Worm (Caenorhabditis elegans) whole organism, young adult: ENCODE measurements around the gene cyp-13A1.

Experiments
- C06A6.2 ChIP-seq: fragments of 200-800 bp; sonication (Bioruptor generic); conservative IDR thresholded peaks from 2 replicates; pipeline ENCODE4 v1.3.6; 2022; ENCODE audit warnings: missing genetic modification characterization, missing compliant biosample characterization
- C17E4.6 ChIP-seq: fragments of 200-800 bp; sonication (Bioruptor generic); IDR thresholded peaks from 2 replicates; pipeline ENCODE4 v1.3.6; 2022; ENCODE audit warnings: missing genetic modification reagents, missing genetic modification characterization, missing compliant biosample characterization
- F10E7.11 ChIP-seq: sonication (generic microtip); optimal IDR thresholded peaks from 2 replicates; lab custom pipeline; 2017; ENCODE audit warnings: mild to moderate bottlenecking, missing genetic modification characterization, moderate library complexity, missing compliant biosample characterization
- F55B11.4 ChIP-seq: sonication (generic microtip); optimal IDR thresholded peaks from 2 replicates; lab custom pipeline; 2016; ENCODE audit warnings: missing compliant biosample characterization, missing genetic modification characterization, borderline replicate concordance; ENCODE audit not compliant: insufficient read depth
- Y53F4B.3 ChIP-seq: fragments of 200-800 bp; sonication (Bioruptor generic); IDR thresholded peaks from 2 replicates; pipeline ENCODE4 v1.3.6; 2022; ENCODE audit warnings: missing genetic modification reagents, missing genetic modification characterization, missing compliant biosample characterization
- Y67H2A.10 ChIP-seq: fragments of 200-800 bp; sonication (Bioruptor generic); conservative IDR thresholded peaks from 2 replicates; pipeline ENCODE4 v1.3.6; 2022; ENCODE audit warnings: missing genetic modification reagents, missing genetic modification characterization, missing compliant biosample characterization
- Y79H2A.3 ChIP-seq: fragments of 200-800 bp; sonication (Bioruptor generic); conservative IDR thresholded peaks from 2 replicates; pipeline ENCODE4 v1.3.6; 2022; ENCODE audit warnings: missing genetic modification reagents, missing genetic modification characterization, missing compliant biosample characterization
- Y95B8A.8 ChIP-seq: fragments of 200-800 bp; sonication (Bioruptor generic); IDR thresholded peaks from 2 replicates; pipeline ENCODE4 v1.3.6; 2022; ENCODE audit warnings: missing genetic modification reagents, missing genetic modification characterization, missing compliant biosample characterization
- ZK185.1 ChIP-seq: sonication (generic microtip); optimal IDR thresholded peaks from 2 replicates; lab custom pipeline; 2016; ENCODE audit warnings: mild to moderate bottlenecking, missing genetic modification characterization, missing compliant biosample characterization; ENCODE audit not compliant: poor library complexity, severe bottlenecking
- ama-1 ChIP-seq, 3 experiments: fragments of 150-350 bp in 1 of 3; sonication (generic microtip) in 2 of 3; optimal IDR thresholded peaks; 2 replicates each; lab custom pipeline; 2014 to 2018; ENCODE audit warnings: missing biosample characterization in 2 of 3, missing genetic modification characterization in 2 of 3, missing genetic modification reagents in 2 of 3
- aptf-2 ChIP-seq: fragments of 200-800 bp; sonication (Bioruptor generic); conservative IDR thresholded peaks from 2 replicates; pipeline ENCODE4 v1.3.6; 2022; ENCODE audit warnings: missing genetic modification reagents, missing genetic modification characterization, missing compliant biosample characterization
- atf-7 ChIP-seq: sonication (generic microtip); optimal IDR thresholded peaks from 2 replicates; lab custom pipeline; 2017; ENCODE audit warnings: mild to moderate bottlenecking, missing genetic modification characterization, missing compliant biosample characterization
- cebp-1 ChIP-seq, 2 experiments: fragments of 200-800 bp in 1 of 2; sonication (Bioruptor generic) in 1 of 2; sonication (generic microtip) in 1 of 2; IDR thresholded peaks in 1 of 2; optimal IDR thresholded peaks in 1 of 2; 2 replicates each; pipeline versions ENCODE4 v1.3.6 to Lab custom; 2017 to 2022; ENCODE audit warnings: missing compliant biosample characterization in 2 of 2, missing genetic modification characterization in 2 of 2, mild to moderate bottlenecking in 1 of 2, missing genetic modification reagents in 1 of 2, moderate library complexity in 1 of 2
- cebp-2 ChIP-seq: fragments of 200-800 bp; sonication (Bioruptor generic); IDR thresholded peaks from 2 replicates; pipeline ENCODE4 v1.3.6; 2022; ENCODE audit warnings: missing genetic modification characterization, missing compliant biosample characterization
- ceh-58 ChIP-seq: fragments of 200-800 bp; sonication (Bioruptor generic); IDR thresholded peaks from 2 replicates; pipeline ENCODE4 v1.3.6; 2022; ENCODE audit warnings: missing genetic modification characterization, missing compliant biosample characterization
- ceh-79 ChIP-seq: sonication (generic microtip); optimal IDR thresholded peaks from 2 replicates; lab custom pipeline; 2017; ENCODE audit warnings: mild to moderate bottlenecking, missing genetic modification characterization, missing compliant biosample characterization
- die-1 ChIP-seq: sonication (generic microtip); optimal IDR thresholded peaks from 2 replicates; lab custom pipeline; 2016; ENCODE audit warnings: missing genotype, mild to moderate bottlenecking, missing genetic modification characterization, missing compliant biosample characterization
- dpl-1 ChIP-seq: fragments of 150-350 bp; optimal IDR thresholded peaks from 2 replicates; lab custom pipeline; 2014; ENCODE audit warnings: missing biosample characterization, missing genetic modification reagents, missing genetic modification characterization
- efl-1 ChIP-seq: fragments of 150-350 bp; optimal IDR thresholded peaks from 2 replicates; lab custom pipeline; 2014; ENCODE audit warnings: missing biosample characterization, missing genetic modification reagents, missing genetic modification characterization
- ekl-4 ChIP-seq: fragments of 200-800 bp; sonication (Bioruptor generic); IDR thresholded peaks from 2 replicates; pipeline ENCODE4 v1.3.6; 2022; ENCODE audit warnings: missing genetic modification reagents, missing genetic modification characterization, missing compliant biosample characterization
- ets-4 ChIP-seq: fragments of 200-800 bp; sonication (Bioruptor generic); optimal IDR thresholded peaks from 2 replicates; lab custom pipeline; 2018; ENCODE audit warnings: mild to moderate bottlenecking, missing genetic modification characterization, missing compliant biosample characterization
- gei-17 ChIP-seq: fragments of 200-800 bp; sonication (Bioruptor generic); optimal IDR thresholded peaks from 2 replicates; lab custom pipeline; 2018; ENCODE audit warnings: mild to moderate bottlenecking, missing genetic modification characterization, missing compliant biosample characterization
- hlh-26 ChIP-seq: fragments of 200-800 bp; sonication (Bioruptor generic); conservative IDR thresholded peaks from 2 replicates; pipeline ENCODE4 v1.3.6; 2022; ENCODE audit warnings: missing genetic modification reagents, missing genetic modification characterization, missing compliant biosample characterization
- hmg-20 ChIP-seq: fragments of 200-800 bp; sonication (Bioruptor generic); IDR thresholded peaks from 2 replicates; pipeline ENCODE4 v1.3.6; 2022; ENCODE audit warnings: missing genetic modification reagents, missing genetic modification characterization, missing compliant biosample characterization
- lag-1 ChIP-seq: fragments of 200-800 bp; sonication (Bioruptor generic); IDR thresholded peaks from 2 replicates; pipeline ENCODE4 v1.3.6; 2022; ENCODE audit warnings: missing genetic modification reagents, missing genetic modification characterization, missing compliant biosample characterization
- lin-35 ChIP-seq, 3 experiments: fragments of 150-350 bp in 2 of 3; sonication (generic microtip) in 1 of 3; optimal IDR thresholded peaks; 2 replicates each; lab custom pipeline; 2014 to 2018; ENCODE audit warnings: missing biosample characterization in 3 of 3, missing genetic modification characterization in 3 of 3, missing genetic modification reagents in 3 of 3
- lin-40 ChIP-seq: sonication (generic microtip); optimal IDR thresholded peaks from 2 replicates; lab custom pipeline; 2016; ENCODE audit warnings: missing genetic modification characterization, mild to moderate bottlenecking, missing compliant biosample characterization, missing genotype, missing genetic modification reagents
- lin-54 ChIP-seq: fragments of 200-800 bp; sonication (Bioruptor generic); optimal IDR thresholded peaks from 2 replicates; lab custom pipeline; 2018; ENCODE audit warnings: mild to moderate bottlenecking, missing genetic modification characterization, missing compliant biosample characterization
- lsl-1 ChIP-seq: fragments of 200-800 bp; sonication (Bioruptor generic); optimal IDR thresholded peaks from 2 replicates; lab custom pipeline; 2018; ENCODE audit warnings: mild to moderate bottlenecking, missing genetic modification characterization, moderate library complexity, missing compliant biosample characterization
- lsy-27 ChIP-seq: sonication (generic microtip); optimal IDR thresholded peaks from 2 replicates; lab custom pipeline; 2017; ENCODE audit warnings: missing genetic modification characterization, mild to moderate bottlenecking, missing compliant biosample characterization, antibody characterized with exemption, missing genotype, borderline replicate concordance; ENCODE audit not compliant: insufficient read depth
- madf-3 ChIP-seq: fragments of 200-800 bp; sonication (Bioruptor generic); IDR thresholded peaks from 2 replicates; pipeline ENCODE4 v1.3.6; 2022; ENCODE audit warnings: missing genetic modification reagents, missing genetic modification characterization, missing compliant biosample characterization
- nfya-1 ChIP-seq: sonication (generic microtip); optimal IDR thresholded peaks from 2 replicates; lab custom pipeline; 2017; ENCODE audit warnings: antibody characterized with exemption, missing compliant biosample characterization, missing genetic modification characterization, borderline replicate concordance; ENCODE audit not compliant: insufficient read depth
- nhr-179 ChIP-seq: sonication (generic microtip); optimal IDR thresholded peaks from 2 replicates; lab custom pipeline; 2016; ENCODE audit warnings: mild to moderate bottlenecking, missing genetic modification characterization, missing compliant biosample characterization
- nhr-80 ChIP-seq: sonication (generic microtip); optimal IDR thresholded peaks from 2 replicates; lab custom pipeline; 2016; ENCODE audit warnings: missing genetic modification characterization, missing compliant biosample characterization
- pbrm-1 ChIP-seq: fragments of 200-800 bp; sonication (Bioruptor generic); IDR thresholded peaks from 2 replicates; pipeline ENCODE4 v1.3.6; 2022; ENCODE audit warnings: missing genetic modification reagents, missing genetic modification characterization, missing compliant biosample characterization
- rpc-1 ChIP-seq, 2 experiments: fragments of 150-350 bp in 1 of 2; sonication (generic microtip) in 1 of 2; optimal IDR thresholded peaks; 2 replicates each; lab custom pipeline; 2014 to 2018; ENCODE audit warnings: missing biosample characterization in 1 of 2, missing genetic modification characterization in 1 of 2, missing genetic modification reagents in 1 of 2, missing genotype in 1 of 2
- sdz-38 ChIP-seq: sonication (generic microtip); optimal IDR thresholded peaks from 2 replicates; lab custom pipeline; 2016; ENCODE audit warnings: missing genotype, missing genetic modification characterization, missing compliant biosample characterization
- snpc-1.3 ChIP-seq: sonication (generic microtip); optimal IDR thresholded peaks from 2 replicates; lab custom pipeline; 2017; ENCODE audit warnings: missing genetic modification characterization, mild to moderate bottlenecking, missing compliant biosample characterization, antibody characterized with exemption, moderate library complexity, missing genotype, missing genetic modification reagents; ENCODE audit not compliant: insufficient read depth
- snpc-4 ChIP-seq, 5 experiments: fragments of 150-350 bp in 1 of 5; sonication (generic microtip) in 4 of 5; optimal IDR thresholded peaks; 2 replicates each; lab custom pipeline; 2014 to 2018; ENCODE audit warnings: missing genetic modification characterization in 5 of 5, missing biosample characterization in 3 of 5, antibody characterized with exemption in 2 of 5, mild to moderate bottlenecking in 2 of 5, missing compliant biosample characterization in 2 of 5, missing genotype in 2 of 5, moderate library complexity in 2 of 5, missing genetic modification reagents in 1 of 5
- somi-1 ChIP-seq: fragments of 200-800 bp; sonication (Bioruptor generic); optimal IDR thresholded peaks from 2 replicates; lab custom pipeline; 2018; ENCODE audit warnings: mild to moderate bottlenecking, missing genetic modification characterization, missing compliant biosample characterization
- sptf-2 ChIP-seq: fragments of 200-800 bp; sonication (Bioruptor generic); optimal IDR thresholded peaks from 2 replicates; lab custom pipeline; 2018; ENCODE audit warnings: mild to moderate bottlenecking, missing genetic modification characterization, missing compliant biosample characterization
- tbp1 ChIP-seq: fragments of 200-800 bp; sonication (Bioruptor generic); optimal IDR thresholded peaks from 2 replicates; lab custom pipeline; 2018; ENCODE audit warnings: mild to moderate bottlenecking, missing genetic modification characterization, missing compliant biosample characterization
- tlf-1 ChIP-seq: fragments of 200-800 bp; sonication (Bioruptor generic); optimal IDR thresholded peaks from 2 replicates; lab custom pipeline; 2018; ENCODE audit warnings: mild to moderate bottlenecking, missing genetic modification characterization, missing compliant biosample characterization
- unc-130 ChIP-seq: sonication (generic microtip); optimal IDR thresholded peaks from 2 replicates; lab custom pipeline; 2016; ENCODE audit warnings: missing genetic modification reagents, missing genetic modification characterization, missing compliant biosample characterization
- zim-3 ChIP-seq: sonication (generic microtip); optimal IDR thresholded peaks from 2 replicates; lab custom pipeline; 2017; ENCODE audit warnings: mild to moderate bottlenecking, missing genetic modification characterization, moderate library complexity, missing compliant biosample characterization
- ztf-26 ChIP-seq: sonication (generic microtip); optimal IDR thresholded peaks from 2 replicates; lab custom pipeline; 2017; ENCODE audit warnings: missing genetic modification characterization, missing compliant biosample characterization

cyp-13A1 gene

DNA sequence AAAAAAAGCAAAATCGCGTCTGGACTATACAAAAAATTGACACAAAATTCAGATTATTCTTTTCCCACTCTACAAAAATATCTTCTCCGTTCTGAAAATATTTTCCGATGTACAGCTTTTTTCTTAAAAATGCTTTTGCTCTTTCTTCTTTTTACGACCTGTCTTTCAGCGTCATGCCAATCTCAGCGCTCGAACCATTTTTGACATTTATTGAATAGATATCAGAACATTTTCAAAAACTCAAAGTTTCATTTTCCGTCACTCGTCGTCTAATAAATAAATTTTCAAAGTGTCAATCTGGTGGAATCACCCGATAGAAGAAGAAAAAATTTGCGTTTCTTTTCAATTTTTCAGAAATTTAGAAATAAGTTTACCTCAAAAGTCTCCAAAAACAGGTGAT is 40.4 kb downstream of the cyp-13A1 start (continued):
- TF ChIP-seq aptf-2 (GFP tag; lab: Robert Waterston, UW) (no peak), ztf-26 (tag; lab: Kevin White, UChicago) (no peak), Y53F4B.3 (GFP tag; lab: Robert Waterston, UW) (no peak), snpc-4 (GFP tag; optimal IDR thresholded peaks at IDR 0.05; lab: Kevin White, UChicago) (no peak), snpc-4 (tag; optimal IDR thresholded peaks at IDR 0.05; lab: Kevin White, UChicago) (no peak), snpc-1.3 (tag; lab: Kevin White, UChicago) (no peak), nhr-80 (tag; lab: Kevin White, UChicago) (peak; percentile 63), ama-1 (optimal IDR thresholded peaks at IDR 0.05; lab: Kevin White, UChicago) (no peak), ama-1 (GFP tag; optimal IDR thresholded peaks at IDR 0.05; lab: Kevin White, UChicago) (no peak), sdz-38 (no peak), ceh-58 (GFP tag; lab: Robert Waterston, UW) (no peak), hlh-26 (GFP tag; lab: Robert Waterston, UW) (no peak), C17E4.6 (GFP tag; lab: Robert Waterston, UW) (no peak), cebp-1 (GFP tag; IDR thresholded peaks at IDR 0.05; lab: Robert Waterston, UW) (no peak), cebp-1 (tag; optimal IDR thresholded peaks at IDR 0.05; lab: Kevin White, UChicago) (no peak), ets-4 (GFP tag; lab: Kevin White, UChicago) (no peak), tbp1 (GFP tag; lab: Kevin White, UChicago) (peak; percentile 33), somi-1 (GFP tag; lab: Kevin White, UChicago) (no peak), F10E7.11 (tag; lab: Kevin White, UChicago) (no peak), cebp-2 (GFP tag; lab: Robert Waterston, UW) (no peak), Y95B8A.8 (GFP tag; lab: Robert Waterston, UW) (no peak), lin-54 (GFP tag; lab: Kevin White, UChicago) (peak; percentile 6), ZK185.1 (tag; lab: Kevin White, UChicago) (no peak), lin-35 (GFP tag; optimal IDR thresholded peaks at IDR 0.05; lab: Kevin White, UChicago) (no peak), rpc-1 (optimal IDR thresholded peaks at IDR 0.05; lab: Kevin White, UChicago) (no peak), rpc-1 (tag; optimal IDR thresholded peaks at IDR 0.05; lab: Kevin White, UChicago) (no peak), C06A6.2 (GFP tag; lab: Robert Waterston, UW) (no peak), nfya-1 (no peak), hmg-20 (GFP tag; lab: Robert Waterston, UW) (no peak), nhr-179 (tag; lab: Kevin White, UChicago) (no peak), pbrm-1 (GFP tag; lab: Robert Waterston, UW) (no peak), Y79H2A.3 (GFP tag; lab: Robert Waterston, UW) (no peak), unc-130 (no peak), atf-7 (tag; lab: Kevin White, UChicago) (peak; percentile 22), sptf-2 (GFP tag; lab: Kevin White, UChicago) (no peak), madf-3 (GFP tag; lab: Robert Waterston, UW) (no peak), Y67H2A.10 (GFP tag; lab: Robert Waterston, UW) (no peak), die-1 (tag; lab: Kevin White, UChicago) (no peak), ceh-79 (tag; lab: Kevin White, UChicago) (no peak), lag-1 (GFP tag; lab: Robert Waterston, UW) (no peak), gei-17 (GFP tag; lab: Kevin White, UChicago) (no peak), lsl-1 (GFP tag; lab: Kevin White, UChicago) (no peak), tlf-1 (GFP tag; lab: Kevin White, UChicago) (peak; percentile 41), efl-1 (GFP tag; lab: Kevin White, UChicago) (no peak), lin-40 (tag; lab: Kevin White, UChicago) (no peak), dpl-1 (GFP tag; lab: Kevin White, UChicago) (no peak), F55B11.4 (tag; lab: Kevin White, UChicago) (no peak), lsy-27 (tag; lab: Kevin White, UChicago) (no peak), ekl-4 (GFP tag; lab: Robert Waterston, UW) (no peak), zim-3 (tag; lab: Kevin White, UChicago) (no peak)
